Fruit fly (Drosophila melanogaster): ENCODE measurements around the gene Lint-1.

Gene Lint-1

DNA sequence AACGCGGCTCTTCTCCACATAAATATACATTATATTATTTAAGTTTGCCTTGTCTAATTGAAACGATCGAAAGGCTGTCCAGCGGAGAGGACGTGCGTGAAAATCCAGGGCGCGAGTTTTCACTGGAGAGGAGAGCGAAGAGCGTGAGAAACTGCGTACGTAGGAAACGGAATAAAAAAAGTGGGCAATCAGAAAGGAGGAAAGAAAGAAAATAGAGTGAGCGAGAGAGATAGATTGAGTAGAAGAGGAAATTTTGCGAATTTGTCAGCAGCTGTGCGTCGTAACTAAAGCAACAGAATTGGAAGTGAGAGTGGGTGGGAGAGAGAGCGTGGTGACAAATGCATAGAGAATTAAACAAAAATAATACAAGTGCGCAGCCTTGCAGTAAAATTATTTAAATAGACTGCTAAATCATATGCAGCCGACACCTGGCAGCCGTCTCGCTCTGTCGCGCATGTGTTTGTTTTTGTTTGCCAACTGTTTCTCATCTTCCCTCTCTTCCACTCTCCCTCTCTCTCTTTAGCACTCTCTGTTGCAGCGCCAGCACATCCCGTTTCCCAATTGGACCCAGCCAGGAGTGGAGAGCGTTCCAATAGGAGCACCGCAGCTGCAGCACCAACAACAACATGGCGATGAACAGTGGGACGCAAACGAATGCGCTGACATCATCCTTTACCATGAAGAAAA, 5.5 kb downstream of the Lint-1 start:
- TF ChIP-seq CG1620 (GFP tag; optimal IDR thresholded peaks at IDR 0.05) = no peak
- no peak for TF ChIP-seq CG7045 (GFP tag; optimal IDR thresholded peaks at IDR 0.05)
- no peak for TF ChIP-seq cnc (optimal IDR thresholded peaks at IDR 0.05)
- TF ChIP-seq bab1 (GFP tag; optimal IDR thresholded peaks at IDR 0.05) = no peak
- TF ChIP-seq pad (GFP tag; optimal IDR thresholded peaks at IDR 0.05) = peak; percentile 23
- TF ChIP-seq CG5204 (GFP tag; optimal IDR thresholded peaks at IDR 0.05) = no peak
- TF ChIP-seq Crg-1 (GFP tag; optimal IDR thresholded peaks at IDR 0.05) = peak; percentile 37
- TF ChIP-seq ovo (GFP tag; optimal IDR thresholded peaks at IDR 0.05) = no peak
- peak; percentile 14 for TF ChIP-seq cic (GFP tag; optimal IDR thresholded peaks at IDR 0.05)
- TF ChIP-seq CG11617 (GFP tag; optimal IDR thresholded peaks at IDR 0.05) = no peak
- TF ChIP-seq Hr96 (GFP tag; optimal IDR thresholded peaks at IDR 0.05) = no peak
- no peak for TF ChIP-seq CG14711 (tag; optimal IDR thresholded peaks at IDR 0.05)
- no peak for TF ChIP-seq toe (GFP tag; optimal IDR thresholded peaks at IDR 0.05)
- peak; percentile 2 for TF ChIP-seq CG7101 (tag; optimal IDR thresholded peaks at IDR 0.05)
- TF ChIP-seq Mnt (GFP tag; optimal IDR thresholded peaks at IDR 0.05) = peak; percentile 44
- TF ChIP-seq tj (GFP tag; optimal IDR thresholded peaks at IDR 0.05) = peak; percentile 57

- TF ChIP-seq CG5204 (GFP tag; optimal IDR thresholded peaks at IDR 0.05) = no peak
- peak; percentile 42 for TF ChIP-seq cic (GFP tag; optimal IDR thresholded peaks at IDR 0.05)
- no peak for TF ChIP-seq CG7045 (GFP tag; optimal IDR thresholded peaks at IDR 0.05)
- no peak for TF ChIP-seq cnc (optimal IDR thresholded peaks at IDR 0.05)
- TF ChIP-seq CG14711 (tag; optimal IDR thresholded peaks at IDR 0.05) = no peak
- peak; percentile 36 for TF ChIP-seq kay (GFP tag; ENCODE audit: borderline replicate concordance)
- peak; percentile 10 for TF ChIP-seq bab1 (GFP tag; optimal IDR thresholded peaks at IDR 0.05)
- no peak for TF ChIP-seq CG7101 (tag; optimal IDR thresholded peaks at IDR 0.05)
- peak; percentile 43 for TF ChIP-seq tj (GFP tag; optimal IDR thresholded peaks at IDR 0.05)
These were observed 6.9 kb downstream of the Lint-1 start for dm6 chrX:11155808-11156589.

dm6 chrX:11159710-11160446, 10.8 kb downstream of the Lint-1 start, which contains the start of gene CG32668:
Gene CG32668, minus strand, starts transcription at chrX:11159760.
- no peak for TF ChIP-seq Mnt (GFP tag; optimal IDR thresholded peaks at IDR 0.05)
- TF ChIP-seq CG5204 (GFP tag; optimal IDR thresholded peaks at IDR 0.05) = no peak
- no peak for TF ChIP-seq CG33017 (tag; optimal IDR thresholded peaks at IDR 0.05)
- no peak for TF ChIP-seq CG11617 (GFP tag; optimal IDR thresholded peaks at IDR 0.05)
- TF ChIP-seq kay (GFP tag; ENCODE audit: borderline replicate concordance) = no peak
- no peak for TF ChIP-seq Crg-1 (GFP tag; optimal IDR thresholded peaks at IDR 0.05)
- TF ChIP-seq pad (GFP tag; optimal IDR thresholded peaks at IDR 0.05) = no peak
- no peak for TF ChIP-seq CG7045 (GFP tag; optimal IDR thresholded peaks at IDR 0.05)
- TF ChIP-seq cnc (optimal IDR thresholded peaks at IDR 0.05) = no peak
- no peak for TF ChIP-seq cic (GFP tag; optimal IDR thresholded peaks at IDR 0.05)
- TF ChIP-seq bab1 (GFP tag; optimal IDR thresholded peaks at IDR 0.05) = no peak
- TF ChIP-seq CG12768 (GFP tag; optimal IDR thresholded peaks at IDR 0.05) = no peak
- TF ChIP-seq CG7101 (tag; optimal IDR thresholded peaks at IDR 0.05) = no peak
- no peak for TF ChIP-seq CG1620 (GFP tag; optimal IDR thresholded peaks at IDR 0.05)
- no peak for TF ChIP-seq Hr96 (GFP tag; optimal IDR thresholded peaks at IDR 0.05)
- no peak for TF ChIP-seq CG14711 (tag; optimal IDR thresholded peaks at IDR 0.05)
- no peak for TF ChIP-seq ovo (GFP tag; optimal IDR thresholded peaks at IDR 0.05)
- no peak for TF ChIP-seq Clk (GFP tag; optimal IDR thresholded peaks at IDR 0.05)
- TF ChIP-seq tj (GFP tag; optimal IDR thresholded peaks at IDR 0.05) = no peak
- TF ChIP-seq toe (GFP tag; optimal IDR thresholded peaks at IDR 0.05) = no peak

DNA sequence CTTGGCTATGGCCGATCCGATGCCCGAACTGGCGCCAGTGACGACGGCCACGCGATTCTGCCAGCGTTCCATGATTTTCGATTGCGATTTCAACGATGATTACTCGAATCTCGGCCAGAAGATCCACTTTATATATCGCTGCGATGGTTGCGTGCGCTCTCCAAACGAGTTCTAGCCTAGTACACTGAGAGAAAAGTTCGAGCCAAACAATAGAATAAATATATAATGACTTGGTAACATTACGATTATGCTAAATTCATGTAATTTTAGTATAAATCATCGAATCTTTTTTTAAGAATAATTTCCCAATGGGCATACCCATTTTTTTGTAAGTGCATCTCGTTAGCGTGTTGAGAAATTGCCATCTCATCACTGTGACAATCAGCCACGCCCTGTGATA, 19.8 kb downstream of the Lint-1 start, which contains the start of gene Antdh:
Gene Antdh, minus strand, starts transcription at position 101 of the 400 bp plus-strand sequence.
- no peak for TF ChIP-seq CG14711 (tag; optimal IDR thresholded peaks at IDR 0.05)
- no peak for TF ChIP-seq CG5204 (GFP tag; optimal IDR thresholded peaks at IDR 0.05)
- TF ChIP-seq CG7101 (tag; optimal IDR thresholded peaks at IDR 0.05) = no peak
- no peak for TF ChIP-seq CG33017 (tag; optimal IDR thresholded peaks at IDR 0.05)
- TF ChIP-seq Clk (GFP tag; optimal IDR thresholded peaks at IDR 0.05) = no peak

- TF ChIP-seq CG1620 (GFP tag; optimal IDR thresholded peaks at IDR 0.05) (no peak), Hr96 (GFP tag; optimal IDR thresholded peaks at IDR 0.05) (no peak), cnc (optimal IDR thresholded peaks at IDR 0.05) (no peak), bab1 (GFP tag; optimal IDR thresholded peaks at IDR 0.05) (no peak), tj (GFP tag; optimal IDR thresholded peaks at IDR 0.05) (no peak), cic (GFP tag; optimal IDR thresholded peaks at IDR 0.05) (no peak), CG33017 (tag; optimal IDR thresholded peaks at IDR 0.05) (no peak), Crg-1 (GFP tag; optimal IDR thresholded peaks at IDR 0.05) (no peak), ovo (GFP tag; optimal IDR thresholded peaks at IDR 0.05) (no peak), kay (GFP tag; ENCODE audit: borderline replicate concordance) (no peak), toe (GFP tag; optimal IDR thresholded peaks at IDR 0.05) (no peak), pad (GFP tag; optimal IDR thresholded peaks at IDR 0.05) (no peak), Mnt (GFP tag; optimal IDR thresholded peaks at IDR 0.05) (no peak), CG5204 (GFP tag; optimal IDR thresholded peaks at IDR 0.05) (no peak), CG7045 (GFP tag; optimal IDR thresholded peaks at IDR 0.05) (no peak), CG11617 (GFP tag; optimal IDR thresholded peaks at IDR 0.05) (no peak), CG12768 (GFP tag; optimal IDR thresholded peaks at IDR 0.05) (no peak), CG7101 (tag; optimal IDR thresholded peaks at IDR 0.05) (no peak), Clk (GFP tag; optimal IDR thresholded peaks at IDR 0.05) (no peak)
These were observed 21.5 kb downstream of the Lint-1 start, which contains the start of gene CG1394 for dm6 chrX:11170578-11170977. Gene CG1394, minus strand, starts transcription at chrX:11170678.

All from whole organism, adult.